Worm (Caenorhabditis elegans) whole organism, L4 larva: ENCODE measurements around the gene sta-1.

Experiments
- hlh-30 ChIP-seq: sonication (generic microtip); optimal IDR thresholded peaks from 2 replicates; lab custom pipeline; 2017; ENCODE audit warnings: antibody characterized with exemption, mild to moderate bottlenecking, missing genetic modification characterization, missing compliant biosample characterization; ENCODE audit not compliant: insufficient read depth
- lin-39 ChIP-seq: fragments of 150-350 bp; optimal IDR thresholded peaks from 2 replicates; lab custom pipeline; 2014; ENCODE audit warnings: missing biosample characterization, missing genetic modification reagents, missing genetic modification characterization
- lir-3 ChIP-seq: sonication (generic microtip); optimal IDR thresholded peaks from 2 replicates; lab custom pipeline; 2016; ENCODE audit warnings: mild to moderate bottlenecking, missing genetic modification characterization, missing compliant biosample characterization
- mes-2 ChIP-seq: sonication (generic microtip); optimal IDR thresholded peaks from 2 replicates; lab custom pipeline; 2016; ENCODE audit warnings: missing genotype, mild to moderate bottlenecking, missing genetic modification characterization, missing compliant biosample characterization; ENCODE audit not compliant: poor library complexity, severe bottlenecking
- nhr-11 ChIP-seq: fragments of 150-350 bp; optimal IDR thresholded peaks from 2 replicates; lab custom pipeline; 2014; ENCODE audit warnings: missing biosample characterization, missing genetic modification characterization
- nhr-48 ChIP-seq: sonication (generic microtip); optimal IDR thresholded peaks from 2 replicates; lab custom pipeline; 2016; ENCODE audit warnings: mild to moderate bottlenecking, missing genetic modification characterization, missing compliant biosample characterization
- nhr-6 ChIP-seq: fragments of 150-350 bp; optimal IDR thresholded peaks from 2 replicates; lab custom pipeline; 2014; ENCODE audit warnings: missing biosample characterization, missing genetic modification characterization
- skn-1 ChIP-seq: fragments of 150-350 bp; optimal IDR thresholded peaks from 2 replicates; lab custom pipeline; 2014; ENCODE audit warnings: missing biosample characterization, missing genetic modification characterization
- snpc-4 ChIP-seq: fragments of 150-350 bp; optimal IDR thresholded peaks from 2 replicates; lab custom pipeline; 2014; ENCODE audit warnings: missing biosample characterization, missing genetic modification characterization

ce11 chrIV:16684224-16684623 is 20.1 kb downstream of the sta-1 start:
- no peak for TF ChIP-seq nhr-48 (tag; lab: Kevin White, UChicago)
- peak; percentile 30 for TF ChIP-seq hlh-30
- no peak for TF ChIP-seq skn-1 (tag; lab: Kevin White, UChicago)
- no peak for TF ChIP-seq nhr-6 (tag; lab: Kevin White, UChicago)
- TF ChIP-seq lin-39 (tag; lab: Kevin White, UChicago): no peak
- no peak for TF ChIP-seq mes-2 (tag; lab: Kevin White, UChicago)
- no peak for TF ChIP-seq snpc-4 (tag; lab: Kevin White, UChicago)
- TF ChIP-seq nhr-11 (tag; lab: Kevin White, UChicago): no peak
- TF ChIP-seq lir-3: no peak
